Fruit fly (Drosophila melanogaster): Measurements from ENCODE around the gene Acp33A.

Gene Acp33A

dm6 chr2L:11591578-11591977, at the start of gene Acp33A:
Gene Acp33A (minus strand): TSS chr2L:11591678.
- TF ChIP-seq noc (tag; optimal IDR thresholded peaks at IDR 0.05): no peak

dm6 chr2L:11628292-11628691, 36.8 kb upstream of the Acp33A start:
- TF ChIP-seq noc (tag; optimal IDR thresholded peaks at IDR 0.05): no peak

dm6 chr2L:11624190-11624589, 32.7 kb upstream of the Acp33A start:
- TF ChIP-seq noc (tag; optimal IDR thresholded peaks at IDR 0.05): no peak

dm6 chr2L:11611672-11612071, 20.2 kb upstream of the Acp33A start, which contains the start of gene spag4:
Gene spag4 (minus strand): TSS chr2L:11611772.
- no peak for TF ChIP-seq noc (tag; optimal IDR thresholded peaks at IDR 0.05)

- no peak for TF ChIP-seq noc (tag; optimal IDR thresholded peaks at IDR 0.05)
Measured at dm6 chr2L:11589064-11589463, 2.4 kb downstream of the Acp33A start.

- no peak for TF ChIP-seq noc (tag; optimal IDR thresholded peaks at IDR 0.05)
Measured at dm6 chr2L:11586733-11587132, 4.7 kb downstream of the Acp33A start, which contains the start of gene Mst33A. Gene Mst33A (minus strand): TSS chr2L:11586833.

- TF ChIP-seq noc (tag; optimal IDR thresholded peaks at IDR 0.05): no peak
Measured at dm6 chr2L:11581617-11582254, 9.7 kb downstream of the Acp33A start, which contains the start of gene kek2. Gene kek2 (plus strand): TSS chr2L:11581937.

dm6 chr2L:11553825-11554224, 37.7 kb downstream of the Acp33A start:
- TF ChIP-seq noc (tag; optimal IDR thresholded peaks at IDR 0.05): no peak

Data from whole organism, larva.